Worm (Caenorhabditis elegans): ENCODE measurements around the gene ZK1010.4.

The ZK1010.4 gene

ce11 chrIII:12980770-12981169 is at the start of gene ZK1010.4:
Gene ZK1010.4, plus strand, starts transcription at chrIII:12981070.
- TF ChIP-seq T22C8.4 (GFP tag; IDR thresholded peaks at IDR 0.05): no peak
- TF ChIP-seq ztf-23 (GFP tag; IDR thresholded peaks at IDR 0.05): no peak
- no peak for TF ChIP-seq med-1 (GFP tag; optimal IDR thresholded peaks at IDR 0.05; ENCODE audit: insufficient read depth)

- no peak for TF ChIP-seq klf-2 (GFP tag; conservative IDR thresholded peaks at IDR 0.05)
- TF ChIP-seq ztf-29 (GFP tag; IDR thresholded peaks at IDR 0.05): no peak
- TF ChIP-seq tab-1 (GFP tag; IDR thresholded peaks at IDR 0.05): no peak
- no peak for TF ChIP-seq flt-1 (GFP tag; IDR thresholded peaks at IDR 0.05)
- no peak for TF ChIP-seq ztf-23 (GFP tag; IDR thresholded peaks at IDR 0.05)
- no peak for TF ChIP-seq med-1 (GFP tag; optimal IDR thresholded peaks at IDR 0.05; ENCODE audit: insufficient read depth)
- no peak for TF ChIP-seq cog-1 (tag; optimal IDR thresholded peaks at IDR 0.05)
- no peak for TF ChIP-seq ref-1 (GFP tag; conservative IDR thresholded peaks at IDR 0.05)
Observed at ce11 chrIII:12931108-12931507, 49.8 kb upstream of the ZK1010.4 start.

ce11 chrIII:12931786-12932427 is 49.0 kb upstream of the ZK1010.4 start, which contains the start of gene rbm-7:
Gene rbm-7, minus strand, starts transcription at chrIII:12931867.
- TF ChIP-seq ztf-23 (GFP tag; IDR thresholded peaks at IDR 0.05) (no peak), cog-1 (tag; optimal IDR thresholded peaks at IDR 0.05) (no peak), med-1 (GFP tag; optimal IDR thresholded peaks at IDR 0.05; ENCODE audit: insufficient read depth) (no peak), klf-2 (GFP tag; conservative IDR thresholded peaks at IDR 0.05) (no peak), ref-1 (GFP tag; conservative IDR thresholded peaks at IDR 0.05) (no peak), ztf-29 (GFP tag; IDR thresholded peaks at IDR 0.05) (no peak), flt-1 (GFP tag; IDR thresholded peaks at IDR 0.05) (no peak), T22C8.4 (GFP tag; IDR thresholded peaks at IDR 0.05) (no peak)

DNA sequence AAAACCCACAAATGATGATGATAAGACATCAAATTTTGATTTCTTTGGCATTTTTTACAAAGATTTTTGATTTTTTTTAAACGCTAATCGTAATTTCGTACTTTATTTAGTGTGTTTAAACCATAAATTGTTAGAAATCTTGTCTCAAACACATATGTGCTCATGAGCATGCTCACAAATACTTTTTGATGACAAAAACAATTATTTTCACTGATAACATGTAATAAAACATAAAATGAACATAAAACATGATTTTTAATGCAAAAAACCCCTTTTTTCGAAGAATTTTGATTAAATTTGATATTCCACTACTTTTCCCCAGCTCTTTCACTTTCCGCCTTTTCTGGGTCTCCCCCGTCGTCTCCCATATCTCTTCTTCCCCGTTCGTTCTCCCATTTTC is 48.1 kb upstream of the ZK1010.4 start:
- TF ChIP-seq ref-1 (GFP tag; conservative IDR thresholded peaks at IDR 0.05): no peak
- TF ChIP-seq klf-2 (GFP tag; conservative IDR thresholded peaks at IDR 0.05): no peak
- no peak for TF ChIP-seq flt-1 (GFP tag; IDR thresholded peaks at IDR 0.05)
- no peak for TF ChIP-seq ztf-23 (GFP tag; IDR thresholded peaks at IDR 0.05)
- no peak for TF ChIP-seq tab-1 (GFP tag; IDR thresholded peaks at IDR 0.05)
- no peak for TF ChIP-seq T22C8.4 (GFP tag; IDR thresholded peaks at IDR 0.05)
- no peak for TF ChIP-seq cog-1 (tag; optimal IDR thresholded peaks at IDR 0.05)
- no peak for TF ChIP-seq med-1 (GFP tag; optimal IDR thresholded peaks at IDR 0.05; ENCODE audit: insufficient read depth)
- TF ChIP-seq ztf-29 (GFP tag; IDR thresholded peaks at IDR 0.05): no peak

DNA sequence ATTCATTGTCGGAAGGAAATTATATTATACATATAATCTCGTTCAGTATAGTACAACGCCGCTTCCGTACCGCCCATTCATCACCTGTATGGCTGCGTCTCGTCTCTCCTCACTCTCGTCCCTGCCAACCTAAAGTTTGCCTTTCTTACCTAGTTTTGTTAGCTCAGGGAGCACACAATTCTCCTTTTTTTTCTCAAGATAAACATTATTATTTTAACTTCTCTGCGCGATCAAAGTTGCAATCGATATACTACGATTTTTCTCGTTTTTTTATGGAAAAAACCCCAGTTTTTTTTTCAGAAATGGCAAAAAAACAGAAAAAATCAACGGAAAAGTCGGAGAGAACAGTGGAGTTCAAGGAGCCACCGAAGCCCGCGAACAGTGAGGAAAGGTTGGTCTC is 46.5 kb upstream of the ZK1010.4 start, which contains the start of gene epg-3:
Gene epg-3, plus strand, starts transcription at position 301 of the 400 bp plus-strand sequence.
- TF ChIP-seq cog-1 (tag; optimal IDR thresholded peaks at IDR 0.05) (no peak), ztf-29 (GFP tag; IDR thresholded peaks at IDR 0.05) (no peak), T22C8.4 (GFP tag; IDR thresholded peaks at IDR 0.05) (no peak), ztf-23 (GFP tag; IDR thresholded peaks at IDR 0.05) (no peak), klf-2 (GFP tag; conservative IDR thresholded peaks at IDR 0.05) (no peak), tab-1 (GFP tag; IDR thresholded peaks at IDR 0.05) (no peak), ref-1 (GFP tag; conservative IDR thresholded peaks at IDR 0.05) (no peak), flt-1 (GFP tag; IDR thresholded peaks at IDR 0.05) (no peak), med-1 (GFP tag; optimal IDR thresholded peaks at IDR 0.05; ENCODE audit: insufficient read depth) (no peak)

- TF ChIP-seq T22C8.4 (GFP tag; IDR thresholded peaks at IDR 0.05) (no peak), flt-1 (GFP tag; IDR thresholded peaks at IDR 0.05) (no peak), tab-1 (GFP tag; IDR thresholded peaks at IDR 0.05) (no peak), med-1 (GFP tag; optimal IDR thresholded peaks at IDR 0.05; ENCODE audit: insufficient read depth) (no peak), ref-1 (GFP tag; conservative IDR thresholded peaks at IDR 0.05) (no peak), klf-2 (GFP tag; conservative IDR thresholded peaks at IDR 0.05) (no peak), ztf-23 (GFP tag; IDR thresholded peaks at IDR 0.05) (no peak), ztf-29 (GFP tag; IDR thresholded peaks at IDR 0.05) (no peak), cog-1 (tag; optimal IDR thresholded peaks at IDR 0.05) (no peak)
Observed at ce11 chrIII:12942307-12942706, 38.6 kb upstream of the ZK1010.4 start, which contains the start of gene unc-25. Gene unc-25, plus strand, starts transcription at chrIII:12942651.

- TF ChIP-seq flt-1 (GFP tag; IDR thresholded peaks at IDR 0.05): no peak
- no peak for TF ChIP-seq ref-1 (GFP tag; conservative IDR thresholded peaks at IDR 0.05)
- no peak for TF ChIP-seq ztf-23 (GFP tag; IDR thresholded peaks at IDR 0.05)
- no peak for TF ChIP-seq cog-1 (tag; optimal IDR thresholded peaks at IDR 0.05)
- no peak for TF ChIP-seq klf-2 (GFP tag; conservative IDR thresholded peaks at IDR 0.05)
- TF ChIP-seq med-1 (GFP tag; optimal IDR thresholded peaks at IDR 0.05; ENCODE audit: insufficient read depth): no peak
- no peak for TF ChIP-seq tab-1 (GFP tag; IDR thresholded peaks at IDR 0.05)
- TF ChIP-seq T22C8.4 (GFP tag; IDR thresholded peaks at IDR 0.05): no peak
- no peak for TF ChIP-seq ztf-29 (GFP tag; IDR thresholded peaks at IDR 0.05)
Observed at ce11 chrIII:12944064-12944463, 36.8 kb upstream of the ZK1010.4 start.

- TF ChIP-seq klf-2 (GFP tag; conservative IDR thresholded peaks at IDR 0.05): no peak
- peak; percentile 58; the same call in 1 of the 2 replicates for TF ChIP-seq ztf-29 (GFP tag; IDR thresholded peaks at IDR 0.05)
- no peak for TF ChIP-seq flt-1 (GFP tag; IDR thresholded peaks at IDR 0.05)
Observed at ce11 chrIII:12945072-12945471, 35.8 kb upstream of the ZK1010.4 start.

ce11 chrIII:12951362-12952228 is 29.3 kb upstream of the ZK1010.4 start, which contains the start of gene Y39E4A.1:
Gene Y39E4A.1, plus strand, starts transcription at chrIII:12951412.
- no peak for TF ChIP-seq klf-2 (GFP tag; conservative IDR thresholded peaks at IDR 0.05)
- no peak for TF ChIP-seq cog-1 (tag; optimal IDR thresholded peaks at IDR 0.05)
- TF ChIP-seq flt-1 (GFP tag; IDR thresholded peaks at IDR 0.05): no peak
- TF ChIP-seq ref-1 (GFP tag; conservative IDR thresholded peaks at IDR 0.05): no peak
- TF ChIP-seq ztf-29 (GFP tag; IDR thresholded peaks at IDR 0.05): no peak
- TF ChIP-seq med-1 (GFP tag; optimal IDR thresholded peaks at IDR 0.05; ENCODE audit: insufficient read depth): no peak
- TF ChIP-seq T22C8.4 (GFP tag; IDR thresholded peaks at IDR 0.05): peak; percentile 87
- no peak for TF ChIP-seq ztf-23 (GFP tag; IDR thresholded peaks at IDR 0.05)
- TF ChIP-seq tab-1 (GFP tag; IDR thresholded peaks at IDR 0.05): no peak

Data from whole organism, midembryonic.